Fruit fly (Drosophila melanogaster) whole organism, embryonic: ENCODE data around the gene fal.

ENCODE experiments used
- Atf-2 ChIP-seq: fragments of 200-800 bp; sonication (Bioruptor generic); optimal IDR thresholded peaks from 2 replicates; lab custom pipeline; 2016; ENCODE audit warnings: missing biosample characterization, missing genetic modification characterization
- CG11723 ChIP-seq: fragments of 200-800 bp; sonication (Bioruptor generic); optimal IDR thresholded peaks from 2 replicates; lab custom pipeline; 2017; ENCODE audit warnings: missing biosample characterization, mild to moderate bottlenecking, missing genetic modification characterization
- CG1233 ChIP-seq: fragments of 200-800 bp; sonication (Bioruptor generic); optimal IDR thresholded peaks from 4 replicates; lab custom pipeline; 2018; ENCODE audit warnings: missing biosample characterization, mild to moderate bottlenecking, missing genetic modification characterization
- CG14050 ChIP-seq: fragments of 200-800 bp; sonication (Bioruptor generic); IDR thresholded peaks from 3 replicates; pipeline ENCODE4 v1.3.6; 2022; ENCODE audit warnings: missing biosample characterization, missing genetic modification characterization
- CG14965 ChIP-seq: fragments of 200-800 bp; sonication (Bioruptor generic); optimal IDR thresholded peaks from 2 replicates; lab custom pipeline; 2016; ENCODE audit warnings: missing biosample characterization, missing genetic modification characterization, borderline replicate concordance
- CG15073 ChIP-seq: fragments of 200-800 bp; sonication (Bioruptor generic); optimal IDR thresholded peaks from 2 replicates; lab custom pipeline; 2016; ENCODE audit warnings: missing biosample characterization, missing genetic modification characterization
- CG16813 ChIP-seq: fragments of 200-800 bp; sonication (Bioruptor generic); IDR thresholded peaks from 3 replicates; pipeline ENCODE4 v1.3.6; 2022; ENCODE audit warnings: missing biosample characterization, missing genetic modification characterization; ENCODE audit not compliant: partially characterized antibody
- CG17328 ChIP-seq: fragments of 200-800 bp; sonication (Bioruptor generic); IDR thresholded peaks from 2 replicates; pipeline ENCODE4 v1.3.6; 2022; ENCODE audit warnings: missing biosample characterization, missing genetic modification characterization
- CG17361 ChIP-seq: fragments of 200-800 bp; sonication (Bioruptor generic); IDR thresholded peaks from 3 replicates; pipeline ENCODE4 v1.3.6; 2022; ENCODE audit warnings: missing biosample characterization, missing genetic modification characterization
- CG2116 ChIP-seq: fragments of 200-800 bp; sonication (Bioruptor generic); optimal IDR thresholded peaks from 3 replicates; lab custom pipeline; 2018; ENCODE audit warnings: missing biosample characterization, mild to moderate bottlenecking, missing genetic modification characterization
- CG3995 ChIP-seq: fragments of 200-800 bp; sonication (Bioruptor generic); optimal IDR thresholded peaks from 3 replicates; lab custom pipeline; 2016; ENCODE audit warnings: missing biosample characterization, missing genetic modification characterization
- CG4282 ChIP-seq: fragments of 200-800 bp; sonication (Bioruptor generic); optimal IDR thresholded peaks from 2 replicates; lab custom pipeline; 2016; ENCODE audit warnings: missing biosample characterization, missing genetic modification characterization
- CG4360 ChIP-seq: fragments of 200-800 bp; sonication (Bioruptor generic); IDR thresholded peaks from 2 replicates; pipeline ENCODE4 v1.3.6; 2022; ENCODE audit warnings: missing biosample characterization, missing genetic modification characterization
- CG4404 ChIP-seq: fragments of 200-800 bp; sonication (Bioruptor generic); IDR thresholded peaks from 2 replicates; pipeline ENCODE4 v1.3.6; 2022; ENCODE audit warnings: missing biosample characterization, missing genetic modification characterization
- CG4424 ChIP-seq: fragments of 200-800 bp; sonication (Bioruptor generic); optimal IDR thresholded peaks from 3 replicates; lab custom pipeline; 2016; ENCODE audit warnings: missing biosample characterization, missing genetic modification characterization
- CG4854 ChIP-seq: fragments of 200-800 bp; sonication (Bioruptor generic); optimal IDR thresholded peaks from 2 replicates; lab custom pipeline; 2016; ENCODE audit warnings: missing biosample characterization, missing genetic modification characterization, inconsistent platforms
- CG5180 ChIP-seq: fragments of 200-800 bp; sonication (Bioruptor generic); optimal IDR thresholded peaks from 3 replicates; lab custom pipeline; 2017; ENCODE audit warnings: missing biosample characterization, missing genetic modification characterization, mild to moderate bottlenecking, moderate library complexity, missing genetic modification reagents
- CG5953 ChIP-seq: fragments of 200-800 bp; sonication (Bioruptor generic); IDR thresholded peaks from 2 replicates; pipeline ENCODE4 v1.3.6; 2022; ENCODE audit warnings: missing biosample characterization, missing genetic modification characterization
- CG6765 ChIP-seq: fragments of 200-800 bp; sonication (Bioruptor generic); optimal IDR thresholded peaks from 3 replicates; lab custom pipeline; 2017; ENCODE audit warnings: missing biosample characterization, mild to moderate bottlenecking, missing genetic modification characterization
- CG9817 ChIP-seq: fragments of 200-800 bp; sonication (Bioruptor generic); optimal IDR thresholded peaks from 2 replicates; lab custom pipeline; 2018; ENCODE audit warnings: missing biosample characterization, mild to moderate bottlenecking, missing genetic modification characterization, moderate library complexity
- CHES-1-like ChIP-seq: fragments of 200-800 bp; sonication (Bioruptor generic); optimal IDR thresholded peaks from 2 replicates; lab custom pipeline; 2016; ENCODE audit warnings: missing biosample characterization, missing genetic modification characterization
- Deaf1 ChIP-seq: fragments of 200-800 bp; optimal IDR thresholded peaks from 3 replicates; lab custom pipeline; 2019; ENCODE audit warnings: missing biosample characterization, mild to moderate bottlenecking, missing genetic modification characterization, moderate library complexity
- Doc3 ChIP-seq: fragments of 200-800 bp; sonication (Bioruptor generic); IDR thresholded peaks from 3 replicates; pipeline ENCODE4 v1.3.6; 2022; ENCODE audit warnings: missing biosample characterization, missing genetic modification characterization; ENCODE audit not compliant: partially characterized antibody
- ERR ChIP-seq: fragments of 200-800 bp; sonication (Bioruptor generic); optimal IDR thresholded peaks from 2 replicates; lab custom pipeline; 2016; ENCODE audit warnings: missing biosample characterization, missing genetic modification characterization
- Eip74EF ChIP-seq, 2 experiments: fragments of 200-800 bp in 1 of 2; fragments of >200 bp in 1 of 2; sonication (Bioruptor generic) in 1 of 2; optimal IDR thresholded peaks; 2 replicates each; lab custom pipeline; 2017 to 2019; ENCODE audit warnings: missing biosample characterization in 2 of 2, missing genetic modification characterization in 2 of 2, mild to moderate bottlenecking in 1 of 2, moderate library complexity in 1 of 2
- GATAe ChIP-seq: fragments of 200-800 bp; sonication (Bioruptor generic); conservative IDR thresholded peaks from 2 replicates; pipeline ENCODE4 v1.3.6; 2022; ENCODE audit warnings: missing biosample characterization, missing genetic modification characterization
- HmgZ ChIP-seq: fragments of 200-800 bp; sonication (Bioruptor generic); optimal IDR thresholded peaks from 2 replicates; lab custom pipeline; 2018; ENCODE audit warnings: missing biosample characterization, mild to moderate bottlenecking, missing genetic modification characterization
- Lim3 ChIP-seq: fragments of 200-800 bp; sonication (Bioruptor generic); IDR thresholded peaks from 2 replicates; pipeline ENCODE4 v1.3.6; 2022; ENCODE audit warnings: missing biosample characterization, missing genetic modification characterization
- NC2β ChIP-seq: fragments of 200-800 bp; sonication (Bioruptor generic); optimal IDR thresholded peaks from 2 replicates; lab custom pipeline; 2016; ENCODE audit warnings: missing biosample characterization, missing genetic modification characterization
- Optix ChIP-seq: fragments of 200-800 bp; sonication (Bioruptor generic); IDR thresholded peaks from 3 replicates; pipeline ENCODE4 v1.3.6; 2022; ENCODE audit warnings: missing biosample characterization, missing genetic modification characterization
- Scr ChIP-seq: fragments of 200-800 bp; sonication (Bioruptor generic); IDR thresholded peaks from 2 replicates; pipeline ENCODE4 v1.3.6; 2022; ENCODE audit warnings: missing biosample characterization, missing genetic modification characterization; ENCODE audit not compliant: partially characterized antibody
- YL-1 ChIP-seq: fragments of 200-800 bp; sonication (Bioruptor generic); optimal IDR thresholded peaks from 3 replicates; lab custom pipeline; 2017; ENCODE audit warnings: missing biosample characterization, mild to moderate bottlenecking, missing genetic modification characterization
- bbx ChIP-seq: fragments of 200-800 bp; sonication (Bioruptor generic); IDR thresholded peaks from 2 replicates; pipeline ENCODE4 v1.3.6; 2022; ENCODE audit warnings: missing biosample characterization, missing genetic modification characterization; ENCODE audit not compliant: partially characterized antibody
- bowl ChIP-seq: fragments of 200-800 bp; sonication (Bioruptor generic); IDR thresholded peaks from 2 replicates; pipeline ENCODE4 v1.3.6; 2022; ENCODE audit warnings: missing biosample characterization, missing genetic modification characterization
- br ChIP-seq: fragments of >200 bp; optimal IDR thresholded peaks from 2 replicates; lab custom pipeline; 2017
- cas ChIP-seq: fragments of 200-800 bp; sonication (Bioruptor generic); IDR thresholded peaks from 2 replicates; pipeline ENCODE4 v1.3.6; 2022; ENCODE audit warnings: missing biosample characterization, missing genetic modification characterization
- chinmo ChIP-seq: fragments of 200-800 bp; sonication (Bioruptor generic); IDR thresholded peaks from 4 replicates; pipeline ENCODE4 v1.3.6; 2022; ENCODE audit warnings: missing biosample characterization, missing genetic modification characterization; ENCODE audit not compliant: partially characterized antibody
- crc ChIP-seq: fragments of 200-800 bp; sonication (Bioruptor generic); optimal IDR thresholded peaks from 2 replicates; lab custom pipeline; 2016; ENCODE audit warnings: missing biosample characterization, missing genetic modification characterization
- ems ChIP-seq: fragments of 200-800 bp; sonication (Bioruptor generic); optimal IDR thresholded peaks from 3 replicates; lab custom pipeline; 2016; ENCODE audit warnings: missing biosample characterization, missing genetic modification characterization
- eyg ChIP-seq: fragments of 200-800 bp; sonication (Bioruptor generic); optimal IDR thresholded peaks from 3 replicates; lab custom pipeline; 2016; ENCODE audit warnings: missing biosample characterization, missing genetic modification characterization
- ham ChIP-seq: fragments of 200-800 bp; sonication (Bioruptor generic); IDR thresholded peaks from 2 replicates; pipeline ENCODE4 v1.3.6; 2022; ENCODE audit warnings: missing biosample characterization, missing genetic modification characterization
- inv ChIP-seq: fragments of 200-800 bp; sonication (Bioruptor generic); IDR thresholded peaks from 2 replicates; pipeline ENCODE4 v1.3.6; 2022; ENCODE audit warnings: missing biosample characterization, missing genetic modification characterization; ENCODE audit not compliant: partially characterized antibody
- jigr1 ChIP-seq: fragments of 200-800 bp; sonication (Bioruptor generic); IDR thresholded peaks from 3 replicates; pipeline ENCODE4 v1.3.6; 2022; ENCODE audit warnings: missing biosample characterization, missing genetic modification characterization
- nau ChIP-seq: fragments of 200-800 bp; sonication (Bioruptor generic); optimal IDR thresholded peaks from 3 replicates; lab custom pipeline; 2017; ENCODE audit warnings: missing biosample characterization, mild to moderate bottlenecking, missing genetic modification characterization, missing genetic modification reagents
- nom ChIP-seq: fragments of 200-800 bp; sonication (Bioruptor generic); optimal IDR thresholded peaks from 2 replicates; lab custom pipeline; 2017; ENCODE audit warnings: missing biosample characterization, missing genetic modification characterization, mild to moderate bottlenecking, moderate library complexity, missing genetic modification reagents
- otp ChIP-seq: fragments of 200-800 bp; sonication (Bioruptor generic); IDR thresholded peaks from 3 replicates; pipeline ENCODE4, ENCODE4 v1.3.6; 2022; ENCODE audit warnings: missing biosample characterization, missing genetic modification characterization
- pros ChIP-seq: fragments of 200-800 bp; sonication (Bioruptor generic); optimal IDR thresholded peaks from 3 replicates; lab custom pipeline; 2019; ENCODE audit warnings: missing biosample characterization, mild to moderate bottlenecking, missing genetic modification characterization, moderate library complexity
- sima ChIP-seq: fragments of 200-800 bp; sonication (Bioruptor generic); optimal IDR thresholded peaks from 2 replicates; lab custom pipeline; 2016; ENCODE audit warnings: missing biosample characterization, missing genetic modification characterization
- sob ChIP-seq: fragments of 200-800 bp; sonication (Bioruptor generic); IDR thresholded peaks from 2 replicates; pipeline ENCODE4 v1.3.6; 2022; ENCODE audit warnings: missing biosample characterization, missing genetic modification characterization
- toy ChIP-seq: fragments of 200-800 bp; sonication (Bioruptor generic); IDR thresholded peaks from 2 replicates; pipeline ENCODE4 v1.3.6; 2022; ENCODE audit warnings: missing biosample characterization, missing genetic modification characterization
- yki ChIP-seq: fragments of >200 bp; optimal IDR thresholded peaks from 3 replicates; lab custom pipeline; 2018
- zf30C ChIP-seq: fragments of 200-800 bp; sonication (Bioruptor generic); optimal IDR thresholded peaks from 3 replicates; lab custom pipeline; 2018; ENCODE audit warnings: missing biosample characterization, mild to moderate bottlenecking, missing genetic modification characterization

Gene fal

DNA sequence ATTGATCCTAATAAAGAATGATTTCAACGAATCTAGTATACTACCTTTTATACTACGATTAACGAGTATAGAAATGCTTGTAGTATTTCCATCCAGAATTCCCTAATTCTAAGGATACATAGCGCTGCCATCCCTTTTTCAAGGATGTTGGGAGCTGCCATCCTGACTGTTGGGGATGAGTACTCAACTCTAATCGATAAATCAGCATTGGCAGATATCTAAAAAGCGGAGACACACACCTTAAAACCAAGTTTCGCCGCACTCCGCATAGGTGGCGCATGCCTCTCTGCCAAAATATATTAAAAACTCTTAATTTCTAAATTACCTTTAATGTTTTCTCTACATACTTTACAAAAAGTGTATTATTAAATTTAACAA lies at the start of gene fal (continued):
- TF ChIP-seq CG4404 (GFP tag; lab: Robert Waterston, UW) (no peak), sob (GFP tag; lab: Robert Waterston, UW) (peak; percentile 32; the same call in 1 of the 2 replicates), jigr1 (GFP tag; lab: Robert Waterston, UW) (no peak), NC2β (GFP tag; lab: Kevin White, UChicago) (peak; percentile 4), Deaf1 (tag; lab: Kevin White, UChicago) (no peak), zf30C (no peak), bbx (GFP tag; lab: Robert Waterston, UW) (no peak), pros (GFP tag; lab: Kevin White, UChicago) (no peak), inv (peak; percentile 23; the same call in 1 of the 2 replicates), GATAe (GFP tag; lab: Robert Waterston, UW) (no peak), CG14965 (GFP tag; lab: Kevin White, UChicago) (no peak), CG2116 (GFP tag; lab: Kevin White, UChicago) (peak; percentile 77), crc (no peak), CHES-1-like (GFP tag; lab: Kevin White, UChicago) (no peak), CG17328 (GFP tag; lab: Robert Waterston, UW) (no peak; the same call in 1 of the 2 replicates), toy (GFP tag; lab: Robert Waterston, UW) (no peak), nau (GFP tag; lab: Kevin White, UChicago) (no peak), Eip74EF (GFP tag; optimal IDR thresholded peaks at IDR 0.05; lab: Kevin White, UChicago) (no peak), Optix (no peak), chinmo (GFP tag; lab: Robert Waterston, UW) (no peak), br (lab: Kevin White, UChicago) (no peak), CG6765 (no peak), CG3995 (GFP tag; lab: Kevin White, UChicago) (no peak), CG4360 (GFP tag; lab: Robert Waterston, UW) (no peak), CG9817 (peak; percentile 27), CG4424 (GFP tag; lab: Kevin White, UChicago) (peak; percentile 65), CG4854 (GFP tag; lab: Kevin White, UChicago) (peak; percentile 6), HmgZ (no peak), CG11723 (GFP tag; lab: Kevin White, UChicago) (no peak), sima (GFP tag; lab: Kevin White, UChicago) (no peak), YL-1 (GFP tag; lab: Kevin White, UChicago) (no peak), cas (GFP tag; lab: Robert Waterston, UW) (no peak), CG1233 (GFP tag; lab: Kevin White, UChicago) (no peak), bowl (GFP tag; lab: Robert Waterston, UW) (no peak), CG17361 (GFP tag; lab: Robert Waterston, UW) (no peak), otp (GFP tag; lab: Robert Waterston, UW) (no peak), Scr (GFP tag; lab: Robert Waterston, UW) (peak; percentile 55; the same call in 1 of the 2 replicates), Lim3 (GFP tag; lab: Robert Waterston, UW) (no peak), ham (GFP tag; lab: Robert Waterston, UW) (no peak), yki (lab: Kevin White, UChicago) (no peak), nom (no peak), CG4282 (GFP tag; lab: Kevin White, UChicago) (no peak), ERR (GFP tag; lab: Kevin White, UChicago) (no peak), Doc3 (GFP tag; lab: Robert Waterston, UW) (0 out of 3 replicates have a peak, but pooled peaks have one; percentile 17), ems (GFP tag; lab: Kevin White, UChicago) (no peak), Atf-2 (peak; percentile 20), eyg (no peak), CG14050 (no peak), CG5953 (no peak), CG15073 (GFP tag; lab: Kevin White, UChicago) (no peak), CG16813 (GFP tag; lab: Robert Waterston, UW) (peak; percentile 67), CG5180 (no peak)
